Fruit fly (Drosophila melanogaster) whole organism, embryonic: ENCODE results near the gene yellow-b.

Experiments
- ATbp ChIP-seq: fragments of 200-800 bp; sonication (Bioruptor generic); optimal IDR thresholded peaks from 2 replicates; lab custom pipeline; 2017; ENCODE audit warnings: missing biosample characterization, mild to moderate bottlenecking, missing genetic modification characterization, missing genetic modification reagents
- Asciz ChIP-seq: fragments of 200-800 bp; sonication (Bioruptor generic); optimal IDR thresholded peaks from 2 replicates; lab custom pipeline; 2017; ENCODE audit warnings: missing biosample characterization, mild to moderate bottlenecking, missing genetic modification characterization, missing genetic modification reagents
- Awh ChIP-seq: fragments of 200-800 bp; sonication (Bioruptor generic); IDR thresholded peaks from 2 replicates; pipeline ENCODE4, ENCODE4 v1.3.6; 2022; ENCODE audit warnings: missing biosample characterization, missing genetic modification characterization
- C15 ChIP-seq: fragments of 200-800 bp; sonication (Bioruptor generic); IDR thresholded peaks from 3 replicates; pipeline ENCODE4 v1.3.6; 2022; ENCODE audit warnings: missing biosample characterization, missing genetic modification characterization
- CG10267 ChIP-seq: fragments of 200-800 bp; sonication (Bioruptor generic); optimal IDR thresholded peaks from 2 replicates; lab custom pipeline; 2018; ENCODE audit warnings: missing biosample characterization, mild to moderate bottlenecking, missing genetic modification characterization, moderate library complexity
- CG10274 ChIP-seq: fragments of 200-800 bp; sonication (Bioruptor generic); optimal IDR thresholded peaks from 3 replicates; lab custom pipeline; 2017; ENCODE audit warnings: missing biosample characterization, mild to moderate bottlenecking, missing genetic modification characterization
- CG11695 ChIP-seq: fragments of 200-800 bp; sonication (Bioruptor generic); IDR thresholded peaks from 3 replicates; pipeline ENCODE4 v1.3.6; 2022; ENCODE audit warnings: missing biosample characterization, missing genetic modification characterization
- CG11723 ChIP-seq: fragments of 200-800 bp; sonication (Bioruptor generic); optimal IDR thresholded peaks from 2 replicates; lab custom pipeline; 2017; ENCODE audit warnings: missing biosample characterization, mild to moderate bottlenecking, missing genetic modification characterization
- CG13624 ChIP-seq: fragments of 200-800 bp; sonication (Bioruptor generic); optimal IDR thresholded peaks from 2 replicates; lab custom pipeline; 2016; ENCODE audit warnings: missing biosample characterization, missing genetic modification characterization
- CG15073 ChIP-seq: fragments of 200-800 bp; sonication (Bioruptor generic); optimal IDR thresholded peaks from 2 replicates; lab custom pipeline; 2016; ENCODE audit warnings: missing biosample characterization, missing genetic modification characterization
- CG15479 ChIP-seq: fragments of 200-800 bp; sonication (Bioruptor generic); optimal IDR thresholded peaks from 3 replicates; lab custom pipeline; 2019; ENCODE audit warnings: missing biosample characterization, mild to moderate bottlenecking, missing genetic modification characterization, moderate library complexity
- CG17361 ChIP-seq: fragments of 200-800 bp; sonication (Bioruptor generic); IDR thresholded peaks from 3 replicates; pipeline ENCODE4 v1.3.6; 2022; ENCODE audit warnings: missing biosample characterization, missing genetic modification characterization
- CG17385 ChIP-seq: fragments of 200-800 bp; sonication (Bioruptor generic); optimal IDR thresholded peaks from 3 replicates; lab custom pipeline; 2018; ENCODE audit warnings: missing biosample characterization, mild to moderate bottlenecking, missing genetic modification characterization
- CG17568 ChIP-seq: fragments of 200-800 bp; sonication (Bioruptor generic); optimal IDR thresholded peaks from 2 replicates; lab custom pipeline; 2018; ENCODE audit warnings: missing biosample characterization, mild to moderate bottlenecking, missing genetic modification characterization, moderate library complexity
- CG2202 ChIP-seq: fragments of 200-800 bp; sonication (Bioruptor generic); optimal IDR thresholded peaks from 2 replicates; lab custom pipeline; 2018; ENCODE audit warnings: missing biosample characterization, mild to moderate bottlenecking, missing genetic modification characterization
- CG34376 ChIP-seq: fragments of 200-800 bp; sonication (Bioruptor generic); optimal IDR thresholded peaks from 2 replicates; lab custom pipeline; 2018; ENCODE audit warnings: missing biosample characterization, mild to moderate bottlenecking, missing genetic modification characterization
- CG4360 ChIP-seq: fragments of 200-800 bp; sonication (Bioruptor generic); IDR thresholded peaks from 2 replicates; pipeline ENCODE4 v1.3.6; 2022; ENCODE audit warnings: missing biosample characterization, missing genetic modification characterization
- CG4707 ChIP-seq: fragments of 200-800 bp; sonication (Bioruptor generic); optimal IDR thresholded peaks from 2 replicates; lab custom pipeline; 2018; ENCODE audit warnings: missing biosample characterization, mild to moderate bottlenecking, missing genetic modification characterization, moderate library complexity
- CG6689 ChIP-seq: fragments of 200-800 bp; sonication (Bioruptor generic); IDR thresholded peaks from 2 replicates; pipeline ENCODE4 v1.3.6; 2022; ENCODE audit warnings: missing biosample characterization, missing genetic modification characterization
- Chrac-16 ChIP-seq: fragments of 200-800 bp; sonication (Bioruptor generic); optimal IDR thresholded peaks from 3 replicates; lab custom pipeline; 2016; ENCODE audit warnings: missing biosample characterization, missing genetic modification characterization
- Deaf1 ChIP-seq: fragments of 200-800 bp; optimal IDR thresholded peaks from 3 replicates; lab custom pipeline; 2019; ENCODE audit warnings: missing biosample characterization, mild to moderate bottlenecking, missing genetic modification characterization, moderate library complexity
- E2f1 ChIP-seq: fragments of 200-800 bp; sonication (Bioruptor generic); IDR thresholded peaks from 2 replicates; pipeline ENCODE4 v1.3.6; 2022; ENCODE audit warnings: missing biosample characterization, missing genetic modification characterization
- Gug ChIP-seq: fragments of 200-800 bp; sonication (Bioruptor generic); IDR thresholded peaks from 4 replicates; pipeline ENCODE4 v1.3.6; 2022; ENCODE audit warnings: missing biosample characterization, missing genetic modification characterization
- H2.0 ChIP-seq: fragments of 200-800 bp; sonication (Bioruptor generic); IDR thresholded peaks from 2 replicates; pipeline ENCODE4 v1.3.6; 2022; ENCODE audit warnings: missing biosample characterization, missing genetic modification characterization
- Hand ChIP-seq: fragments of 200-800 bp; sonication (Bioruptor generic); optimal IDR thresholded peaks from 2 replicates; lab custom pipeline; 2017; ENCODE audit warnings: mild to moderate bottlenecking, missing biosample characterization, missing genetic modification reagents, missing genetic modification characterization
- Hr3 ChIP-seq: fragments of 200-800 bp; sonication (Bioruptor generic); optimal IDR thresholded peaks from 3 replicates; lab custom pipeline; 2016; ENCODE audit warnings: missing biosample characterization, missing genetic modification characterization
- Med ChIP-seq: fragments of 200-800 bp; sonication (Bioruptor generic); peaks from one replicate; lab custom pipeline; 2016; ENCODE audit warnings: missing biosample characterization, missing genetic modification characterization, mild to moderate bottlenecking, inconsistent platforms, moderate library complexity
- Neu2 ChIP-seq: fragments of 200-800 bp; sonication (Bioruptor generic); optimal IDR thresholded peaks from 3 replicates; lab custom pipeline; 2016; ENCODE audit warnings: missing biosample characterization, missing genetic modification characterization, borderline replicate concordance
- Optix ChIP-seq: fragments of 200-800 bp; sonication (Bioruptor generic); IDR thresholded peaks from 3 replicates; pipeline ENCODE4 v1.3.6; 2022; ENCODE audit warnings: missing biosample characterization, missing genetic modification characterization
- Xrp1 ChIP-seq: fragments of 200-800 bp; sonication (Bioruptor generic); IDR thresholded peaks from 2 replicates; pipeline ENCODE4 v1.3.6; 2022; ENCODE audit warnings: missing biosample characterization, missing genetic modification characterization
- ac ChIP-seq: fragments of 200-800 bp; sonication (Bioruptor generic); optimal IDR thresholded peaks from 3 replicates; lab custom pipeline; 2017; ENCODE audit warnings: missing biosample characterization, mild to moderate bottlenecking, missing genetic modification characterization
- al ChIP-seq: fragments of 200-800 bp; sonication (Bioruptor generic); IDR thresholded peaks from 2 replicates; pipeline ENCODE4 v1.3.6; 2022; ENCODE audit warnings: missing biosample characterization, missing genetic modification characterization
- ato ChIP-seq: fragments of 200-800 bp; sonication (Bioruptor generic); IDR thresholded peaks from 2 replicates; pipeline ENCODE4 v1.3.6; 2022; ENCODE audit warnings: missing biosample characterization, missing genetic modification characterization; ENCODE audit not compliant: partially characterized antibody
- bowl ChIP-seq: fragments of 200-800 bp; sonication (Bioruptor generic); IDR thresholded peaks from 2 replicates; pipeline ENCODE4 v1.3.6; 2022; ENCODE audit warnings: missing biosample characterization, missing genetic modification characterization
- ci ChIP-seq: fragments of 200-800 bp; sonication (Bioruptor generic); IDR thresholded peaks from 3 replicates; pipeline ENCODE4 v1.3.6; 2022; ENCODE audit warnings: missing biosample characterization, missing genetic modification characterization
- croc ChIP-seq: fragments of 200-800 bp; sonication (Bioruptor generic); conservative IDR thresholded peaks from 3 replicates; pipeline ENCODE4 v1.3.6; 2022; ENCODE audit warnings: missing biosample characterization, missing genetic modification characterization
- eve ChIP-seq, 2 experiments: fragments of >200 bp; optimal IDR thresholded peaks; 2 replicates each; lab custom pipeline; 2017; ENCODE audit warnings: missing biosample characterization in 2 of 2, missing genetic modification characterization in 2 of 2
- klu ChIP-seq: fragments of 200-800 bp; sonication (Bioruptor generic); IDR thresholded peaks from 2 replicates; pipeline ENCODE4 v1.3.6; 2022; ENCODE audit warnings: missing biosample characterization, missing genetic modification characterization
- kni ChIP-seq: fragments of 200-800 bp; sonication (Bioruptor generic); optimal IDR thresholded peaks from 3 replicates; lab custom pipeline; 2017; ENCODE audit warnings: mild to moderate bottlenecking, missing biosample characterization, missing genetic modification reagents, missing genetic modification characterization
- maf-S ChIP-seq: fragments of 200-800 bp; sonication (Bioruptor generic); optimal IDR thresholded peaks from 2 replicates; lab custom pipeline; 2016; ENCODE audit warnings: missing biosample characterization, missing genetic modification characterization
- mam ChIP-seq: fragments of 200-800 bp; sonication (Bioruptor generic); optimal IDR thresholded peaks from 3 replicates; lab custom pipeline; 2016; ENCODE audit warnings: missing biosample characterization, missing genetic modification characterization
- nau ChIP-seq: fragments of 200-800 bp; sonication (Bioruptor generic); optimal IDR thresholded peaks from 3 replicates; lab custom pipeline; 2017; ENCODE audit warnings: missing biosample characterization, mild to moderate bottlenecking, missing genetic modification characterization, missing genetic modification reagents
- pum ChIP-seq: fragments of 200-800 bp; sonication (Bioruptor generic); optimal IDR thresholded peaks from 2 replicates; lab custom pipeline; 2016; ENCODE audit warnings: missing biosample characterization, missing genetic modification characterization
- row ChIP-seq: fragments of 200-800 bp; sonication (Bioruptor generic); IDR thresholded peaks from 3 replicates; pipeline ENCODE4 v1.3.6; 2022; ENCODE audit warnings: missing biosample characterization, missing genetic modification characterization
- salm ChIP-seq: fragments of 200-800 bp; sonication (Bioruptor generic); optimal IDR thresholded peaks from 2 replicates; lab custom pipeline; 2018; ENCODE audit warnings: missing biosample characterization, mild to moderate bottlenecking, missing genetic modification characterization
- sd ChIP-seq: fragments of 200-800 bp; sonication (Bioruptor generic); optimal IDR thresholded peaks from 3 replicates; lab custom pipeline; 2018; ENCODE audit warnings: missing biosample characterization, mild to moderate bottlenecking, missing genetic modification characterization, moderate library complexity
- sens ChIP-seq: fragments of 200-800 bp; sonication (Bioruptor generic); peaks from one replicate; lab custom pipeline; 2016; ENCODE audit warnings: missing biosample characterization, missing genetic modification characterization
- tin ChIP-seq: fragments of 200-800 bp; sonication (Bioruptor generic); optimal IDR thresholded peaks from 3 replicates; lab custom pipeline; 2016; ENCODE audit warnings: missing biosample characterization, missing genetic modification characterization
- vvl ChIP-seq: fragments of 200-800 bp; sonication (Bioruptor generic); IDR thresholded peaks from 2 replicates; pipeline ENCODE4 v1.3.6; 2022; ENCODE audit warnings: missing biosample characterization, missing genetic modification characterization

The yellow-b gene

dm6 chr2L:16710234-16710633 is 43.9 kb upstream of the yellow-b start:
- peak; percentile 62 for TF ChIP-seq Med (GFP tag; lab: Kevin White, UChicago)
- no peak for TF ChIP-seq maf-S (GFP tag; lab: Kevin White, UChicago)
- TF ChIP-seq sens (GFP tag; lab: Kevin White, UChicago): peak; percentile 60
- TF ChIP-seq vvl (GFP tag; lab: Robert Waterston, UW): peak; percentile 60; the same call in 1 of the 2 replicates
- TF ChIP-seq CG17568 (GFP tag; lab: Kevin White, UChicago): peak; percentile 32
- TF ChIP-seq salm (tag; lab: Kevin White, UChicago): peak; percentile 8
- TF ChIP-seq Optix (GFP tag; lab: Robert Waterston, UW): 0 out of 3 replicates have a peak, but pooled peaks have one; percentile 12
- no peak for TF ChIP-seq CG10267 (tag; lab: Kevin White, UChicago)
- no peak for TF ChIP-seq tin (GFP tag; lab: Kevin White, UChicago)

dm6 chr2L:16710677-16711076 is 43.5 kb upstream of the yellow-b start:
- no peak for TF ChIP-seq Optix (GFP tag; lab: Robert Waterston, UW)
- 0 out of 2 replicates have a peak, but pooled peaks have one; percentile 11 for TF ChIP-seq Xrp1 (GFP tag; lab: Robert Waterston, UW)
- TF ChIP-seq bowl (GFP tag; lab: Robert Waterston, UW): no peak
- peak; percentile 35 for TF ChIP-seq ATbp
- peak; percentile 25 for TF ChIP-seq Asciz (GFP tag; lab: Kevin White, UChicago)
- peak; percentile 68 for TF ChIP-seq kni
- 0 out of 3 replicates have a peak, but pooled peaks have one; percentile 38 for TF ChIP-seq ci
- no peak for TF ChIP-seq CG4707 (GFP tag; lab: Kevin White, UChicago)
- TF ChIP-seq vvl (GFP tag; lab: Robert Waterston, UW): no peak
- no peak for TF ChIP-seq Deaf1 (tag; lab: Kevin White, UChicago)
- TF ChIP-seq Med (GFP tag; lab: Kevin White, UChicago): peak; percentile 14
- no peak for TF ChIP-seq CG34376 (GFP tag; lab: Kevin White, UChicago)
- TF ChIP-seq CG15073 (GFP tag; lab: Kevin White, UChicago): no peak
- TF ChIP-seq sd: no peak
- TF ChIP-seq Hr3 (GFP tag; lab: Kevin White, UChicago): no peak
- TF ChIP-seq CG11695 (GFP tag; lab: Robert Waterston, UW): 0 out of 3 replicates have a peak, but pooled peaks have one; percentile 9
- TF ChIP-seq ato (GFP tag; lab: Robert Waterston, UW): no peak
- no peak for TF ChIP-seq CG10274 (GFP tag; lab: Kevin White, UChicago)
- TF ChIP-seq croc: no peak
- no peak for TF ChIP-seq CG13624
- no peak for TF ChIP-seq mam (GFP tag; lab: Kevin White, UChicago)
- no peak for TF ChIP-seq Gug (GFP tag; lab: Robert Waterston, UW)
- no peak for TF ChIP-seq CG11723 (GFP tag; lab: Kevin White, UChicago)
- TF ChIP-seq Hand (GFP tag; lab: Kevin White, UChicago): no peak
- no peak for TF ChIP-seq al (GFP tag; lab: Robert Waterston, UW)
- no peak for TF ChIP-seq ac (GFP tag; lab: Kevin White, UChicago)
- peak; percentile 18 for TF ChIP-seq nau
- no peak for TF ChIP-seq pum
- TF ChIP-seq CG17385 (GFP tag; lab: Kevin White, UChicago): peak; percentile 25
- no peak for TF ChIP-seq CG6689
- TF ChIP-seq E2f1 (GFP tag; lab: Robert Waterston, UW): no peak
- TF ChIP-seq CG4360 (GFP tag; lab: Robert Waterston, UW): 0 out of 2 replicates have a peak, but pooled peaks have one; percentile 14
- peak in 1 of 2 experiments; percentile 31 for TF ChIP-seq eve (GFP tag; optimal IDR thresholded peaks at IDR 0.05; lab: Kevin White, UChicago)
- TF ChIP-seq CG15479 (GFP tag; lab: Kevin White, UChicago): no peak
- TF ChIP-seq C15: no peak
- TF ChIP-seq CG17361: no peak
- no peak for TF ChIP-seq CG2202 (tag; lab: Kevin White, UChicago)
- no peak for TF ChIP-seq Chrac-16 (GFP tag; lab: Kevin White, UChicago)
- no peak for TF ChIP-seq row (GFP tag; lab: Robert Waterston, UW)
- TF ChIP-seq klu: no peak
- no peak for TF ChIP-seq Neu2
- no peak for TF ChIP-seq H2.0
- TF ChIP-seq Awh: peak; percentile 20; the same call in 1 of the 2 replicates
- no peak for TF ChIP-seq CG10267 (tag; lab: Kevin White, UChicago)
